Worm (Caenorhabditis elegans): Measurements from ENCODE around the gene algn-12.

- TF ChIP-seq elt-1 (tag; optimal IDR thresholded peaks at IDR 0.05) (no peak), ama-1 (optimal IDR thresholded peaks at IDR 0.05) (no peak), nhr-23 (tag; optimal IDR thresholded peaks at IDR 0.05) (no peak), unc-62 (GFP tag; optimal IDR thresholded peaks at IDR 0.05) (no peak), lin-39 (tag; optimal IDR thresholded peaks at IDR 0.05) (no peak), mdl-1 (tag; optimal IDR thresholded peaks at IDR 0.05) (no peak), nhr-28 (tag; optimal IDR thresholded peaks at IDR 0.05) (no peak), lin-15B (tag; optimal IDR thresholded peaks at IDR 0.05) (no peak), unc-39 (tag; optimal IDR thresholded peaks at IDR 0.05) (no peak)
Measured at ce11 chrV:8067800-8068199, 32.9 kb downstream of the algn-12 start, which contains the start of gene str-140.
